Fruit fly (Drosophila melanogaster) whole organism, embryonic: Measurements from ENCODE around the gene Pde6.

Experiments
- B-H1 ChIP-seq: fragments of 200-800 bp; sonication (Bioruptor generic); IDR thresholded peaks from 3 replicates; pipeline ENCODE4 v1.3.6; 2022; ENCODE audit warnings: missing biosample characterization, missing genetic modification characterization
- CG10366 ChIP-seq: fragments of 200-800 bp; sonication (Bioruptor generic); IDR thresholded peaks from 2 replicates; pipeline ENCODE4 v1.3.6; 2022; ENCODE audit warnings: missing biosample characterization, missing genetic modification characterization
- CG12071 ChIP-seq: fragments of 200-800 bp; sonication (Bioruptor generic); optimal IDR thresholded peaks from 3 replicates; lab custom pipeline; 2018; ENCODE audit warnings: missing biosample characterization, mild to moderate bottlenecking, missing genetic modification characterization
- CG13296 ChIP-seq: fragments of 200-800 bp; sonication (Bioruptor generic); optimal IDR thresholded peaks from 3 replicates; lab custom pipeline; 2018; ENCODE audit warnings: missing biosample characterization, mild to moderate bottlenecking, missing genetic modification characterization
- CG13894 ChIP-seq: fragments of 200-800 bp; sonication (Bioruptor generic); optimal IDR thresholded peaks from 3 replicates; lab custom pipeline; 2018; ENCODE audit warnings: missing biosample characterization, mild to moderate bottlenecking, missing genetic modification characterization, moderate library complexity
- CG15479 ChIP-seq: fragments of 200-800 bp; sonication (Bioruptor generic); optimal IDR thresholded peaks from 3 replicates; lab custom pipeline; 2019; ENCODE audit warnings: missing biosample characterization, mild to moderate bottlenecking, missing genetic modification characterization, moderate library complexity
- CG17328 ChIP-seq: fragments of 200-800 bp; sonication (Bioruptor generic); IDR thresholded peaks from 2 replicates; pipeline ENCODE4 v1.3.6; 2022; ENCODE audit warnings: missing biosample characterization, missing genetic modification characterization
- CG17361 ChIP-seq: fragments of 200-800 bp; sonication (Bioruptor generic); IDR thresholded peaks from 3 replicates; pipeline ENCODE4 v1.3.6; 2022; ENCODE audit warnings: missing biosample characterization, missing genetic modification characterization
- CG18011 ChIP-seq: fragments of 200-800 bp; sonication (Bioruptor generic); optimal IDR thresholded peaks from 2 replicates; lab custom pipeline; 2017; ENCODE audit warnings: missing biosample characterization, missing genetic modification characterization, mild to moderate bottlenecking, moderate library complexity, missing genotype
- CG2875 ChIP-seq: fragments of 200-800 bp; sonication (Bioruptor generic); optimal IDR thresholded peaks from 2 replicates; lab custom pipeline; 2017; ENCODE audit warnings: missing biosample characterization, mild to moderate bottlenecking, missing genetic modification characterization, missing genetic modification reagents
- CG30403 ChIP-seq: fragments of 200-800 bp; sonication (Bioruptor generic); optimal IDR thresholded peaks from 3 replicates; lab custom pipeline; 2016; ENCODE audit warnings: missing biosample characterization, missing genetic modification characterization
- CG31224 ChIP-seq: fragments of 200-800 bp; sonication (Bioruptor generic); IDR thresholded peaks from 2 replicates; pipeline ENCODE4 v1.3.6; 2022; ENCODE audit warnings: missing biosample characterization, missing genetic modification characterization
- CG33557 ChIP-seq: fragments of 200-800 bp; sonication (Bioruptor generic); optimal IDR thresholded peaks from 2 replicates; lab custom pipeline; 2019; ENCODE audit warnings: missing biosample characterization, mild to moderate bottlenecking, missing genetic modification characterization, moderate library complexity
- CG4404 ChIP-seq: fragments of 200-800 bp; sonication (Bioruptor generic); IDR thresholded peaks from 2 replicates; pipeline ENCODE4 v1.3.6; 2022; ENCODE audit warnings: missing biosample characterization, missing genetic modification characterization
- CG4617 ChIP-seq: fragments of 200-800 bp; sonication (Bioruptor generic); optimal IDR thresholded peaks from 3 replicates; lab custom pipeline; 2016; ENCODE audit warnings: missing biosample characterization, missing genetic modification characterization, borderline replicate concordance
- CG6683 ChIP-seq: fragments of 200-800 bp; sonication (Bioruptor generic); optimal IDR thresholded peaks from 2 replicates; lab custom pipeline; 2017; ENCODE audit warnings: missing biosample characterization, mild to moderate bottlenecking, missing genetic modification characterization, missing genetic modification reagents
- CG8290 ChIP-seq, 3 experiments: fragments of 200-800 bp; sonication (Bioruptor generic); optimal IDR thresholded peaks; 2 replicates each; lab custom pipeline; 2016 to 2019; ENCODE audit warnings: missing biosample characterization in 3 of 3, missing genetic modification characterization in 3 of 3, mild to moderate bottlenecking in 2 of 3, moderate library complexity in 1 of 3
- CG9932 ChIP-seq: fragments of 200-800 bp; sonication (Bioruptor generic); IDR thresholded peaks from 2 replicates; pipeline ENCODE4 v1.3.6; 2022; ENCODE audit warnings: missing biosample characterization, missing genetic modification characterization
- CTCF ChIP-seq: fragments of 200-800 bp; sonication (Bioruptor generic); optimal IDR thresholded peaks from 2 replicates; lab custom pipeline; 2017; ENCODE audit warnings: missing biosample characterization, mild to moderate bottlenecking, missing genetic modification characterization, moderate library complexity
- Deaf1 ChIP-seq: fragments of 200-800 bp; optimal IDR thresholded peaks from 3 replicates; lab custom pipeline; 2019; ENCODE audit warnings: missing biosample characterization, mild to moderate bottlenecking, missing genetic modification characterization, moderate library complexity
- Med ChIP-seq: fragments of 200-800 bp; sonication (Bioruptor generic); peaks from one replicate; lab custom pipeline; 2016; ENCODE audit warnings: missing biosample characterization, missing genetic modification characterization, mild to moderate bottlenecking, inconsistent platforms, moderate library complexity
- Nf-YA ChIP-seq: fragments of 200-800 bp; sonication (Bioruptor generic); IDR thresholded peaks from 2 replicates; pipeline ENCODE4 v1.3.6; 2022; ENCODE audit warnings: missing biosample characterization, missing genetic modification characterization
- Stat92E ChIP-seq, 3 experiments: fragments of >200 bp in 2 of 3; fragments of 200-800 bp in 1 of 3; sonication (Bioruptor generic) in 1 of 3; optimal IDR thresholded peaks; 2 replicates each; lab custom pipeline; 2017 to 2019; ENCODE audit warnings: missing biosample characterization in 3 of 3, missing genetic modification characterization in 3 of 3, mild to moderate bottlenecking in 1 of 3, moderate library complexity in 1 of 3
- YL-1 ChIP-seq: fragments of 200-800 bp; sonication (Bioruptor generic); optimal IDR thresholded peaks from 3 replicates; lab custom pipeline; 2017; ENCODE audit warnings: missing biosample characterization, mild to moderate bottlenecking, missing genetic modification characterization
- bcd ChIP-seq: fragments of 200-800 bp; sonication (Bioruptor generic); optimal IDR thresholded peaks from 2 replicates; lab custom pipeline; 2017; ENCODE audit warnings: missing biosample characterization, mild to moderate bottlenecking, missing genetic modification characterization
- bowl ChIP-seq: fragments of 200-800 bp; sonication (Bioruptor generic); IDR thresholded peaks from 2 replicates; pipeline ENCODE4 v1.3.6; 2022; ENCODE audit warnings: missing biosample characterization, missing genetic modification characterization
- crol ChIP-seq: fragments of 200-800 bp; sonication (Bioruptor generic); IDR thresholded peaks from 2 replicates; pipeline ENCODE4 v1.3.6; 2022; ENCODE audit warnings: missing biosample characterization, missing genetic modification characterization
- disco-r ChIP-seq: fragments of 200-800 bp; sonication (Bioruptor generic); optimal IDR thresholded peaks from 2 replicates; lab custom pipeline; 2016; ENCODE audit warnings: missing biosample characterization, missing genetic modification characterization
- en ChIP-seq: fragments of 200-800 bp; sonication (Bioruptor generic); optimal IDR thresholded peaks from 2 replicates; lab custom pipeline; 2016; ENCODE audit warnings: missing biosample characterization, missing genetic modification characterization
- esg ChIP-seq: fragments of 200-800 bp; sonication (Bioruptor generic); conservative IDR thresholded peaks from 2 replicates; pipeline ENCODE4 v1.3.6; 2022; ENCODE audit warnings: missing biosample characterization, missing genetic modification characterization
- exex ChIP-seq: fragments of 200-800 bp; sonication (Bioruptor generic); optimal IDR thresholded peaks from 4 replicates; lab custom pipeline; 2018; ENCODE audit warnings: missing biosample characterization, mild to moderate bottlenecking, missing genetic modification characterization, moderate library complexity
- grn ChIP-seq: fragments of 200-800 bp; sonication (Bioruptor generic); optimal IDR thresholded peaks from 3 replicates; lab custom pipeline; 2017; ENCODE audit warnings: missing biosample characterization, missing genetic modification characterization
- her ChIP-seq: fragments of 200-800 bp; sonication (Bioruptor generic); optimal IDR thresholded peaks from 2 replicates; lab custom pipeline; 2016; ENCODE audit warnings: missing biosample characterization, missing genetic modification characterization
- kni ChIP-seq: fragments of 200-800 bp; sonication (Bioruptor generic); optimal IDR thresholded peaks from 3 replicates; lab custom pipeline; 2017; ENCODE audit warnings: mild to moderate bottlenecking, missing biosample characterization, missing genetic modification reagents, missing genetic modification characterization
- luna ChIP-seq: fragments of 200-800 bp; sonication (Bioruptor generic); optimal IDR thresholded peaks from 2 replicates; lab custom pipeline; 2016; ENCODE audit warnings: missing biosample characterization, missing genetic modification characterization
- nau ChIP-seq: fragments of 200-800 bp; sonication (Bioruptor generic); optimal IDR thresholded peaks from 3 replicates; lab custom pipeline; 2017; ENCODE audit warnings: missing biosample characterization, mild to moderate bottlenecking, missing genetic modification characterization, missing genetic modification reagents
- peb ChIP-seq: fragments of 200-800 bp; sonication (Bioruptor generic); IDR thresholded peaks from 2 replicates; pipeline ENCODE4 v1.3.6; 2022; ENCODE audit warnings: missing biosample characterization, missing genetic modification characterization
- pros ChIP-seq: fragments of 200-800 bp; sonication (Bioruptor generic); optimal IDR thresholded peaks from 3 replicates; lab custom pipeline; 2019; ENCODE audit warnings: missing biosample characterization, mild to moderate bottlenecking, missing genetic modification characterization, moderate library complexity
- rib ChIP-seq: fragments of 200-800 bp; sonication (Bioruptor generic); IDR thresholded peaks from 2 replicates; pipeline ENCODE4 v1.3.6; 2022; ENCODE audit warnings: missing biosample characterization, missing genetic modification characterization
- sc ChIP-seq, 3 experiments: fragments of >200 bp in 2 of 3; fragments of 200-800 bp in 1 of 3; sonication (Bioruptor generic) in 1 of 3; optimal IDR thresholded peaks; 2 replicates in 2 of 3; 3 replicates in 1 of 3; lab custom pipeline; 2017; ENCODE audit warnings: mild to moderate bottlenecking in 1 of 3, missing biosample characterization in 1 of 3, missing genetic modification characterization in 1 of 3, missing genetic modification reagents in 1 of 3
- tna ChIP-seq: fragments of 200-800 bp; sonication (Bioruptor generic); IDR thresholded peaks from 2 replicates; pipeline ENCODE4 v1.3.6; 2022; ENCODE audit warnings: missing biosample characterization, missing genetic modification characterization; ENCODE audit not compliant: partially characterized antibody

Gene Pde6

DNA sequence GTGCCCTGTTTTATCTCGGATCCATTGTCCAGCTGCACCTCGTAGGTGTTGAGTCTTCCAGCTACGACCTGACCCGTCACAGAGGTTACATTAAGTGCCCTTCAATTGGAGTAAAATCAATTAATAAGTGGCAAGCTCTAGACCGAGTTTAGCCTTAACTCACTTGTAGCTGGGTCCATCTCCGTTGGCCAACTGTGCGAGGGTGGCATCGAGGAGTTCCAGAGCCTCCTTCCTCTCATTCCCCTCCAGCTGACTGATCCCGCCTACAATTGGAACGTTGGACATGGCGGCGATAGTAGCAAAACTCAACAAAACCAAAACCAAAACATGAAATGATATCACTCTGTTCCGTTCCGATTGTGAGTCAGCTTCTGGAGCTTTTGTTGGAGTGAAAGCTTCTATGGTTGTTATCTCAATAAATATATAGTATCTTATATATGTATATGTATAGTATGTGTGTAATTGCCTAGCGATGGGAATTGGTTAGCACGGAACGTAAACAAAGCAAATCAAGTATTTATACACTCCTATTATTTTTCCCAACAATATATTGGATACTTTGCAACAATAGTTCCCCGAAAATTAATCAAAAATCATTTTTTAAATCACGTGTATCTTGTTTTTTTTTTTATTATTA, 10.5 kb upstream of the Pde6 start, which contains the start of gene CG8066 (continued):
- no peak for TF ChIP-seq pros (GFP tag; lab: Kevin White, UChicago)

- TF ChIP-seq exex (tag; lab: Kevin White, UChicago) (peak; percentile 58), bowl (GFP tag; lab: Robert Waterston, UW) (no peak), CG4404 (GFP tag; lab: Robert Waterston, UW) (no peak)
These were observed 9.7 kb upstream of the Pde6 start for dm6 chr3R:14567796-14568195.

DNA sequence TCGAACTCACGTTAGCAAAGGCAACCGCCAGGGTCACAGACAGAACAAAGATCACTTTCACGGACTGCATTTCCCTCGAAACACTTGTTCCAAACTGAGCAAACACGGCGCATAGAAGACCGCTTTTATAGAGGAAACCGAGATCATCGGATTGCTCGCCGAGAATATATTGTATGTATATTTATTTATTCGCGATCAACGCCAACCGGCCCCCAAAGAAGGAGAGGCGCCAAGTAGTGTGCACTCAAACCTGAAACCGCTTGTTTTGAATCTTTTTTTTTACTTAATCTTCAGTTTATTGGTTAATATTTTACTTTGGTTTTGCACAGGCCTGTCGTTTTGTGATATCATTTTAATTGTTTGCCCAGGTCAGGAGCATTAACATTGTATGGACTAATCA, 9.2 kb upstream of the Pde6 start, which contains the start of gene CG31313:
Gene CG31313 (minus strand): TSS at position 101 of the 400 bp plus-strand sequence.
- TF ChIP-seq CG12071 (no peak), her (GFP tag; lab: Kevin White, UChicago) (no peak), CG6683 (GFP tag; lab: Kevin White, UChicago) (no peak), Nf-YA (GFP tag; lab: Robert Waterston, UW) (no peak), CG30403 (GFP tag; lab: Kevin White, UChicago) (no peak), luna (GFP tag; lab: Kevin White, UChicago) (no peak), peb (GFP tag; lab: Robert Waterston, UW) (no peak), crol (GFP tag; lab: Robert Waterston, UW) (no peak), CG17361 (GFP tag; lab: Robert Waterston, UW) (no peak), CG17328 (no peak), bcd (GFP tag; lab: Kevin White, UChicago) (no peak), Deaf1 (tag; lab: Kevin White, UChicago) (no peak), disco-r (GFP tag; lab: Kevin White, UChicago) (no peak)

dm6 chr3R:14565065-14565977, 7.2 kb upstream of the Pde6 start, which contains the start of gene CG14852:
Gene CG14852 (plus strand): TSS chr3R:14565927.
- no peak for TF ChIP-seq nau (GFP tag; lab: Kevin White, UChicago)
- peak; percentile 21 for TF ChIP-seq Med (GFP tag; lab: Kevin White, UChicago)
- TF ChIP-seq CG13296 (GFP tag; lab: Kevin White, UChicago) = no peak
- peak; percentile 96 for TF ChIP-seq CG18011 (GFP tag; lab: Kevin White, UChicago)
- no peak for TF ChIP-seq esg (GFP tag; lab: Robert Waterston, UW)
- TF ChIP-seq CTCF (GFP tag; lab: Kevin White, UChicago) = peak; percentile 82
- TF ChIP-seq grn (GFP tag; lab: Kevin White, UChicago) = peak; percentile 6
- peak; percentile 11 for TF ChIP-seq CG8290 (GFP tag; optimal IDR thresholded peaks at IDR 0.05; lab: Kevin White, UChicago)
- no peak for TF ChIP-seq CG8290 (tag; optimal IDR thresholded peaks at IDR 0.05; lab: Kevin White, UChicago)

- TF ChIP-seq CG13894 (no peak), CG2875 (GFP tag; lab: Kevin White, UChicago) (no peak), kni (GFP tag; lab: Kevin White, UChicago) (no peak), CG15479 (GFP tag; lab: Kevin White, UChicago) (no peak), CG31224 (GFP tag; lab: Robert Waterston, UW) (no peak), Stat92E (GFP tag; optimal IDR thresholded peaks at IDR 0.05; lab: Kevin White, UChicago) (no peak), CG10366 (GFP tag; lab: Robert Waterston, UW) (no peak), CG4617 (GFP tag; lab: Kevin White, UChicago) (no peak), CG9932 (GFP tag; lab: Robert Waterston, UW) (no peak), en (no peak), YL-1 (no peak), B-H1 (GFP tag; lab: Robert Waterston, UW) (no peak), tna (GFP tag; lab: Robert Waterston, UW) (no peak), sc (optimal IDR thresholded peaks at IDR 0.05; lab: Kevin White, UChicago) (no peak), sc (GFP tag; optimal IDR thresholded peaks at IDR 0.05; lab: Kevin White, UChicago) (no peak), CG33557 (GFP tag; lab: Kevin White, UChicago) (no peak), rib (no peak)
These were observed 6.6 kb upstream of the Pde6 start, which contains the start of gene CG8087 for dm6 chr3R:14564705-14565064. Gene CG8087 (minus strand): TSS chr3R:14564805.
